Fruit fly (Drosophila melanogaster) whole organism, pupa: ENCODE measurements around the gene mRpL22.

Experiments
- CG10348 ChIP-seq: fragments of 200-800 bp; sonication (Bioruptor generic); IDR thresholded peaks from 2 replicates; pipeline ENCODE4 v1.3.6; 2022; ENCODE audit warnings: missing biosample characterization, missing genetic modification characterization
- CG12605 ChIP-seq: fragments of 200-800 bp; sonication (Bioruptor generic); IDR thresholded peaks from 2 replicates; pipeline ENCODE4 v1.3.6; 2022; ENCODE audit warnings: missing biosample characterization, missing genetic modification characterization
- CG13204 ChIP-seq: fragments of 200-800 bp; sonication (Bioruptor generic); optimal IDR thresholded peaks from 2 replicates; lab custom pipeline; 2018; ENCODE audit warnings: missing biosample characterization, mild to moderate bottlenecking, missing genetic modification characterization, moderate library complexity
- CG14655 ChIP-seq: fragments of 200-800 bp; sonication (Bioruptor generic); optimal IDR thresholded peaks from 3 replicates; lab custom pipeline; 2017; ENCODE audit warnings: mild to moderate bottlenecking, missing biosample characterization, missing genetic modification reagents, missing genetic modification characterization
- CG15710 ChIP-seq: fragments of 200-800 bp; sonication (Bioruptor generic); optimal IDR thresholded peaks from 2 replicates; lab custom pipeline; 2018; ENCODE audit warnings: missing biosample characterization, mild to moderate bottlenecking, missing genetic modification characterization, moderate library complexity
- CG17806 ChIP-seq: fragments of 200-800 bp; sonication (Bioruptor generic); optimal IDR thresholded peaks from 2 replicates; lab custom pipeline; 2018; ENCODE audit warnings: missing biosample characterization, mild to moderate bottlenecking, missing genetic modification characterization, moderate library complexity
- CG32121 ChIP-seq: fragments of 200-800 bp; sonication (Bioruptor generic); IDR thresholded peaks from 2 replicates; pipeline ENCODE4 v1.3.6; 2022; ENCODE audit warnings: missing biosample characterization, missing genetic modification characterization
- CG34367 ChIP-seq: fragments of 200-800 bp; sonication (Bioruptor generic); optimal IDR thresholded peaks from 2 replicates; lab custom pipeline; 2018; ENCODE audit warnings: missing biosample characterization, mild to moderate bottlenecking, missing genetic modification characterization
- CG4496 ChIP-seq: fragments of 200-800 bp; sonication (Bioruptor generic); IDR thresholded peaks from 3 replicates; pipeline ENCODE4 v1.3.6; 2022; ENCODE audit warnings: missing biosample characterization, missing genetic modification characterization
- CG8159 ChIP-seq: fragments of 200-800 bp; sonication (Bioruptor generic); optimal IDR thresholded peaks from 3 replicates; lab custom pipeline; 2018; ENCODE audit warnings: missing biosample characterization, mild to moderate bottlenecking, missing genetic modification characterization, moderate library complexity
- CG8301 ChIP-seq: fragments of 200-800 bp; sonication (Bioruptor generic); optimal IDR thresholded peaks from 2 replicates; lab custom pipeline; 2018; ENCODE audit warnings: missing biosample characterization, mild to moderate bottlenecking, missing genetic modification characterization
- CG9948 ChIP-seq: fragments of 200-800 bp; sonication (Bioruptor generic); optimal IDR thresholded peaks from 2 replicates; lab custom pipeline; 2018; ENCODE audit warnings: missing biosample characterization, mild to moderate bottlenecking, missing genetic modification characterization, moderate library complexity
- D1 ChIP-seq: fragments of 200-800 bp; sonication (Bioruptor generic); optimal IDR thresholded peaks from 2 replicates; lab custom pipeline; 2018; ENCODE audit warnings: missing biosample characterization, mild to moderate bottlenecking, missing genetic modification characterization, moderate library complexity
- EcR ChIP-seq: fragments of 200-800 bp; sonication (Bioruptor generic); optimal IDR thresholded peaks from 3 replicates; lab custom pipeline; 2019; ENCODE audit warnings: missing biosample characterization, missing genetic modification characterization, mild to moderate bottlenecking, moderate library complexity, missing genetic modification reagents
- Ets98B ChIP-seq: fragments of 200-800 bp; sonication (Bioruptor generic); IDR thresholded peaks from 2 replicates; pipeline ENCODE4 v1.3.6; 2022; ENCODE audit warnings: missing biosample characterization, missing genetic modification characterization
- Pif1A ChIP-seq: fragments of 200-800 bp; sonication (Bioruptor generic); optimal IDR thresholded peaks from 3 replicates; lab custom pipeline; 2016; ENCODE audit warnings: missing biosample characterization, missing genetic modification characterization
- Pif1B ChIP-seq: fragments of 200-800 bp; sonication (Bioruptor generic); optimal IDR thresholded peaks from 3 replicates; lab custom pipeline; 2016; ENCODE audit warnings: missing biosample characterization, missing genetic modification characterization
- Snoo ChIP-seq: fragments of 200-800 bp; sonication (Bioruptor generic); optimal IDR thresholded peaks from 3 replicates; lab custom pipeline; 2017; ENCODE audit warnings: missing biosample characterization, mild to moderate bottlenecking, missing genetic modification characterization, inconsistent platforms
- fd96Ca ChIP-seq: fragments of 200-800 bp; sonication (Bioruptor generic); IDR thresholded peaks from 3 replicates; pipeline ENCODE4 v1.3.6; 2022; ENCODE audit warnings: missing biosample characterization, missing genetic modification characterization
- gl ChIP-seq: fragments of 200-800 bp; sonication (Bioruptor generic); optimal IDR thresholded peaks from 2 replicates; lab custom pipeline; 2018; ENCODE audit warnings: missing biosample characterization, mild to moderate bottlenecking, missing genetic modification characterization
- rn ChIP-seq: fragments of 200-800 bp; sonication (Bioruptor generic); IDR thresholded peaks from 2 replicates; pipeline ENCODE4 v1.3.6; 2022; ENCODE audit warnings: missing biosample characterization, missing genetic modification characterization

Gene mRpL22

dm6 chrX:16793129-16793748 is 9.5 kb downstream of the mRpL22 start:
- TF ChIP-seq Snoo (tag; lab: Kevin White, UChicago) = no peak

dm6 chrX:16798166-16798565 is 14.4 kb downstream of the mRpL22 start:
- no peak for TF ChIP-seq CG13204 (GFP tag; lab: Kevin White, UChicago)
- no peak for TF ChIP-seq CG15710
- TF ChIP-seq CG17806 (tag; lab: Kevin White, UChicago) = no peak
- TF ChIP-seq D1 = no peak
- TF ChIP-seq CG32121 (GFP tag; lab: Robert Waterston, UW) = no peak
- TF ChIP-seq gl (tag; lab: Kevin White, UChicago) = no peak
- no peak for TF ChIP-seq Pif1B
- TF ChIP-seq CG12605 = no peak
- no peak for TF ChIP-seq CG14655 (GFP tag; lab: Kevin White, UChicago)
- no peak for TF ChIP-seq CG4496 (GFP tag; lab: Robert Waterston, UW)
- no peak for TF ChIP-seq Pif1A (GFP tag; lab: Kevin White, UChicago)

DNA sequence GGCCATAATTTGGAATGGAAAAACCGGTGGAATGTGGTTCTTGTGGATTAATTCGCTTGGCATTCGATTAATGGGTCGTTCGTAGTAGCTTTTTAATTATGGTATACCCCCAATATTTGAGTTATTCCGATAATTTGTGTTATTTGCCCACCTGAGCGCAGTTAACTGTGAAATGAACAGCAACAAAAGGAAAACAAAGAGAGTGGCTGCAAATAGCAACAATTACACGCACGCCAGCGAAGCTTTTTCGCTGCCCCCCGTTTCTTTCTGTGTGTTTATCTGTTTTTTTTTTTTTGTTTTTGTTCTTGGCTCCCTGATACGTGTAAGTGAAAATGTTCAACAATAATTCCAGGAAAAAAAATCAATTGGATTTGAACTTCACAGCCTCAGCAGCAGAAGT is 16.2 kb downstream of the mRpL22 start:
- TF ChIP-seq Ets98B = no peak
- TF ChIP-seq gl (tag; lab: Kevin White, UChicago) = no peak
- TF ChIP-seq fd96Ca (GFP tag; lab: Robert Waterston, UW) = no peak
- TF ChIP-seq Snoo (tag; lab: Kevin White, UChicago) = no peak
- TF ChIP-seq CG32121 (GFP tag; lab: Robert Waterston, UW) = no peak; the same call in 1 of the 2 replicates
- TF ChIP-seq CG8159 = peak; percentile 8
- no peak for TF ChIP-seq CG4496 (GFP tag; lab: Robert Waterston, UW)

DNA sequence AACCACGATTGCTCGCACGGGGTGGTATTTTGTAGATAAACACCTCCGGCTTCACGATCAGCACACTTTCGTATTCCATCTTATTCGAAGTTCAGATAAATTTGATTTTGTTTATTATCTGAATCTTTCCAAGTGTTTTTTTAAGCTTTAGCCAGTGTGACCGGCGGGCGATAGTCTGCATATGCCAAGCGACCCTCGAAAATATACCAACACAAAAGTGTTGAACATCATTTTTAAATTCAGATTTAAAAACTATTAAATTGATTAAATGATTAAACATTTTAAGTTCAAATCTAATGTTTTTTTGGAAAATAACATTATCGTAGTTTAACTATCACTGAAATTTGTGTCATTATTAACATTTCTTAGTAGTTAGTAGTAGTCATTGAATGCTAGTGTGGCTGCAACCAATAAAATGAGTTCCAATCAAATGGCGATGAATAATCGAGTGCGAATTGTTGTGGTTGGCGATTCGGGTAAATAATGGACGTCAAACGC is 16.8 kb downstream of the mRpL22 start, which contains the start of the genes CG9132 and CG4789:
Gene CG9132 (minus strand): TSS at position 181 of the 498 bp plus-strand sequence.
Gene CG4789 (plus strand): TSS at position 401 of the 498 bp plus-strand sequence.
- TF ChIP-seq CG17806 (tag; lab: Kevin White, UChicago) = no peak
- TF ChIP-seq EcR = no peak
- no peak for TF ChIP-seq CG10348
- TF ChIP-seq fd96Ca (GFP tag; lab: Robert Waterston, UW) = no peak
- no peak for TF ChIP-seq CG32121 (GFP tag; lab: Robert Waterston, UW)
- no peak for TF ChIP-seq CG13204 (GFP tag; lab: Kevin White, UChicago)
- TF ChIP-seq Snoo (tag; lab: Kevin White, UChicago) = no peak
- TF ChIP-seq CG4496 (GFP tag; lab: Robert Waterston, UW) = no peak
- TF ChIP-seq gl (tag; lab: Kevin White, UChicago) = no peak
- no peak for TF ChIP-seq D1
- TF ChIP-seq rn (GFP tag; lab: Robert Waterston, UW) = no peak
- TF ChIP-seq Pif1B = no peak
- TF ChIP-seq CG8159 = no peak
- no peak for TF ChIP-seq Ets98B
- TF ChIP-seq CG34367 (tag; lab: Kevin White, UChicago) = no peak
- TF ChIP-seq CG8301 (tag; lab: Kevin White, UChicago) = no peak
- no peak for TF ChIP-seq CG9948 (tag; lab: Kevin White, UChicago)
- TF ChIP-seq CG14655 (GFP tag; lab: Kevin White, UChicago) = no peak

dm6 chrX:16803299-16803698 is 19.6 kb downstream of the mRpL22 start, which contains the start of the genes Rai1 and CG13005:
Rai1 (minus strand) TSS chrX:16803344.
CG13005 (plus strand) TSS chrX:16803650.
- no peak for TF ChIP-seq Snoo (tag; lab: Kevin White, UChicago)

dm6 chrX:16805768-16806167 is 22.0 kb downstream of the mRpL22 start, which contains the start of gene ppk28:
ppk28 (plus strand) TSS chrX:16806068.
- TF ChIP-seq EcR (no peak), CG4496 (GFP tag; lab: Robert Waterston, UW) (no peak), gl (tag; lab: Kevin White, UChicago) (no peak), CG14655 (GFP tag; lab: Kevin White, UChicago) (no peak), D1 (no peak), rn (GFP tag; lab: Robert Waterston, UW) (no peak), CG8159 (no peak), CG34367 (tag; lab: Kevin White, UChicago) (no peak), Ets98B (no peak), Pif1A (GFP tag; lab: Kevin White, UChicago) (no peak), CG8301 (tag; lab: Kevin White, UChicago) (no peak), fd96Ca (GFP tag; lab: Robert Waterston, UW) (no peak), CG32121 (GFP tag; lab: Robert Waterston, UW) (no peak), CG13204 (GFP tag; lab: Kevin White, UChicago) (no peak), CG17806 (tag; lab: Kevin White, UChicago) (no peak), CG10348 (no peak), CG9948 (tag; lab: Kevin White, UChicago) (no peak)

DNA sequence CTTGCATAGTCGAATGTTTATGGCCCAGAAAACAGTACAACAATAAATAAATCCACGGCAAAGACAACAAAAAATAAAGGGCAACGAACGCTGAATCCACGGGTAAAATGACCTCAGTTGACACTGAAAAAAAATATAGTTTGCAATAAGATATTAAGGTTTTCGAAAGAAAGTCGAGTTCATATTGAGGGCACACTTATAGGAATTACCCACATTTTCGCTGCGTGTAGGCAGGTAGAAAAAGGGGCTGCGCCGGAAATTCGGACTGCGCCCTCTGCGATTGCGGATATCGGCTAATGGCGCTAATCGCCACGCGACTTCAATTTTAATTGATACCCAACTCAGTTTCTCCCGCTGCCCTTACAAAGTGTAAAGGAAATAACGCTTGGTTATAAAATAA is 24.9 kb downstream of the mRpL22 start:
- TF ChIP-seq CG8159 (no peak), Snoo (tag; lab: Kevin White, UChicago) (no peak), CG32121 (GFP tag; lab: Robert Waterston, UW) (no peak), Ets98B (no peak), CG13204 (GFP tag; lab: Kevin White, UChicago) (no peak), CG34367 (tag; lab: Kevin White, UChicago) (no peak), gl (tag; lab: Kevin White, UChicago) (no peak), Pif1B (no peak), CG14655 (GFP tag; lab: Kevin White, UChicago) (no peak), CG4496 (GFP tag; lab: Robert Waterston, UW) (no peak), Pif1A (GFP tag; lab: Kevin White, UChicago) (no peak), fd96Ca (GFP tag; lab: Robert Waterston, UW) (no peak)
- TF ChIP-seq, all 21 proteins: peak for 0
